Fruit fly (Drosophila melanogaster): Measurements from ENCODE around the gene CG7950.

CG7950 gene

dm6 chr3R:30102806-30103619 lies 46.4 kb downstream of the CG7950 start:
- no peak for TF ChIP-seq psq (optimal IDR thresholded peaks at IDR 0.05)
- no peak for TF ChIP-seq insv (optimal IDR thresholded peaks at IDR 0.05)
- TF ChIP-seq Sin3A (optimal IDR thresholded peaks at IDR 0.05), result no peak
- no peak for TF ChIP-seq h (optimal IDR thresholded peaks at IDR 0.05)
- no peak for TF ChIP-seq ttk (optimal IDR thresholded peaks at IDR 0.05)
- TF ChIP-seq Myc (optimal IDR thresholded peaks at IDR 0.05), result no peak

- TF ChIP-seq h (optimal IDR thresholded peaks at IDR 0.05) (no peak), Sin3A (optimal IDR thresholded peaks at IDR 0.05) (no peak), psq (optimal IDR thresholded peaks at IDR 0.05) (no peak), Myc (optimal IDR thresholded peaks at IDR 0.05) (no peak), ttk (optimal IDR thresholded peaks at IDR 0.05) (no peak), insv (optimal IDR thresholded peaks at IDR 0.05) (no peak)
Measured at dm6 chr3R:30104912-30105510, 48.4 kb downstream of the CG7950 start.

DNA sequence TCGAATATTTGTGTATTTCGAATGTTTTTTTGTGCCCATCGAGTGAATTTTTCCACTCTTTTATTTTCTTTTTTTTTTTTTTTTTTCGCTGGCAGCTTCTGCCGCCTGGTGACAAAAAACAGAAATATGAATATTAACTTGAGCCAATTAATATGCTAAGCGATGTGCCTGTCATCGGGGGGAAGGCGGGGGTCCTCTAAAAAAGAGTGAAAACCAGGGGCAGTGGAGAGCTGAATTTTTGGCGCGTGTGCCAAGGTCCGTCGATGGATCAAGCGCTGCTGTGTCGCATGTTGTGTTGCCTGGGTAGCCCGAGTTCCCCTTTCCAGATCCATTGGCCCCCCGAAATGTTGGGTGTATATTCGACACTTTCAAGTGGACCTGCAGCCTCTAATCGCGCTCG lies 49.1 kb downstream of the CG7950 start:
- TF ChIP-seq psq (optimal IDR thresholded peaks at IDR 0.05) (no peak), Myc (optimal IDR thresholded peaks at IDR 0.05) (no peak), ttk (optimal IDR thresholded peaks at IDR 0.05) (no peak), h (optimal IDR thresholded peaks at IDR 0.05) (no peak), insv (optimal IDR thresholded peaks at IDR 0.05) (no peak), Sin3A (optimal IDR thresholded peaks at IDR 0.05) (no peak)

dm6 chr3R:30106562-30106961 lies 49.9 kb downstream of the CG7950 start:
- TF ChIP-seq psq (optimal IDR thresholded peaks at IDR 0.05) (no peak), Sin3A (optimal IDR thresholded peaks at IDR 0.05) (no peak), Myc (optimal IDR thresholded peaks at IDR 0.05) (no peak), ttk (optimal IDR thresholded peaks at IDR 0.05) (no peak), h (optimal IDR thresholded peaks at IDR 0.05) (no peak), insv (optimal IDR thresholded peaks at IDR 0.05) (no peak)

- TF ChIP-seq insv (optimal IDR thresholded peaks at IDR 0.05) (no peak), psq (optimal IDR thresholded peaks at IDR 0.05) (no peak), Myc (optimal IDR thresholded peaks at IDR 0.05) (no peak), Sin3A (optimal IDR thresholded peaks at IDR 0.05) (no peak), h (optimal IDR thresholded peaks at IDR 0.05) (no peak), ttk (optimal IDR thresholded peaks at IDR 0.05) (no peak)
Measured at dm6 chr3R:30107718-30108117, 51.1 kb downstream of the CG7950 start.
